Worm (Caenorhabditis elegans) whole organism, L2 larva: ENCODE measurements around the gene C35D10.3.

Experiments
- F13H6.1 ChIP-seq: sonication (generic microtip); optimal IDR thresholded peaks from 2 replicates; lab custom pipeline; 2016; ENCODE audit warnings: missing genetic modification characterization, missing compliant biosample characterization
- lin-13 ChIP-seq: fragments of 150-350 bp; optimal IDR thresholded peaks from 2 replicates; lab custom pipeline; 2014; ENCODE audit warnings: missing biosample characterization, missing genetic modification reagents, missing genetic modification characterization
- lin-39 ChIP-seq: fragments of 150-350 bp; optimal IDR thresholded peaks from 2 replicates; lab custom pipeline; 2014; ENCODE audit warnings: missing biosample characterization, missing genetic modification reagents, missing genetic modification characterization
- nhr-23 ChIP-seq: fragments of 150-350 bp; optimal IDR thresholded peaks from 2 replicates; lab custom pipeline; 2014; ENCODE audit warnings: missing biosample characterization, missing genetic modification reagents, missing genetic modification characterization
- nhr-237 ChIP-seq: fragments of 150-350 bp; optimal IDR thresholded peaks from 2 replicates; lab custom pipeline; 2014; ENCODE audit warnings: missing biosample characterization, missing genetic modification characterization
- nhr-25 ChIP-seq: fragments of 150-350 bp; sonication (generic microtip); optimal IDR thresholded peaks from 3 replicates; lab custom pipeline; 2014; ENCODE audit warnings: missing biosample characterization, missing genetic modification characterization
- nhr-6 ChIP-seq: fragments of 150-350 bp; optimal IDR thresholded peaks from 2 replicates; lab custom pipeline; 2014; ENCODE audit warnings: missing biosample characterization, missing genetic modification characterization
- snpc-4 ChIP-seq: fragments of 150-350 bp; optimal IDR thresholded peaks from 2 replicates; lab custom pipeline; 2014; ENCODE audit warnings: missing biosample characterization, missing genetic modification characterization
- zag-1 ChIP-seq: fragments of 150-350 bp; optimal IDR thresholded peaks from 2 replicates; lab custom pipeline; 2014; ENCODE audit warnings: missing biosample characterization, missing genetic modification characterization
- ztf-4 ChIP-seq: fragments of 150-350 bp; optimal IDR thresholded peaks from 2 replicates; lab custom pipeline; 2014; ENCODE audit warnings: missing biosample characterization, missing genetic modification characterization

ce11 chrIII:4879445-4879844 lies 10.7 kb downstream of the C35D10.3 start, which contains the start of gene C35D10.1:
- TF ChIP-seq nhr-237 (tag; lab: Kevin White, UChicago) (no peak), nhr-23 (tag; lab: Kevin White, UChicago) (no peak), F13H6.1 (tag; lab: Kevin White, UChicago) (no peak), ztf-4 (no peak), lin-39 (no peak), nhr-6 (tag; lab: Kevin White, UChicago) (no peak), zag-1 (no peak), lin-13 (no peak), nhr-25 (no peak), snpc-4 (no peak)
